Worm (Caenorhabditis elegans): ENCODE measurements around the gene srx-1.
A peak's percentile ranks its signal among the peaks of the same experiment; 100 is the strongest.

Gene srx-1

ce11 chrV:8980845-8981244, 22.6 kb upstream of the srx-1 start, which contains the start of gene str-84:
str-84 (minus strand) TSS chrV:8980945.
- TF ChIP-seq ceh-28 (tag; optimal IDR thresholded peaks at IDR 0.05) (no peak), nhr-11 (tag; optimal IDR thresholded peaks at IDR 0.05) (no peak), lir-3 (tag; optimal IDR thresholded peaks at IDR 0.05) (no peak), nhr-77 (tag; optimal IDR thresholded peaks at IDR 0.05) (no peak), tag-97 (GFP tag; IDR thresholded peaks at IDR 0.05) (no peak), madf-9 (GFP tag; conservative IDR thresholded peaks at IDR 0.05) (no peak), F26F4.8 (GFP tag; conservative IDR thresholded peaks at IDR 0.05) (no peak), D1046.2 (GFP tag; IDR thresholded peaks at IDR 0.05) (no peak), jun-1 (tag; optimal IDR thresholded peaks at IDR 0.05) (no peak), ces-1 (GFP tag; optimal IDR thresholded peaks at IDR 0.05) (no peak), T26A8.4 (GFP tag; IDR thresholded peaks at IDR 0.05) (no peak)

- no peak for TF ChIP-seq egl-43 (GFP tag; IDR thresholded peaks at IDR 0.05)
- no peak for TF ChIP-seq skn-1 (tag; optimal IDR thresholded peaks at IDR 0.05)
- TF ChIP-seq spr-3 (GFP tag; optimal IDR thresholded peaks at IDR 0.05), result no peak
- TF ChIP-seq ceh-82 (tag; optimal IDR thresholded peaks at IDR 0.05), result no peak
- TF ChIP-seq Y75B8A.6 (GFP tag; IDR thresholded peaks at IDR 0.05), result no peak
- TF ChIP-seq nhr-102 (tag; optimal IDR thresholded peaks at IDR 0.05), result no peak
- TF ChIP-seq tag-97 (GFP tag; IDR thresholded peaks at IDR 0.05), result no peak
Measured at ce11 chrV:8983604-8984003, 19.9 kb upstream of the srx-1 start, which contains the start of gene str-86. str-86 (minus strand) TSS chrV:8983704.

ce11 chrV:8984783-8985182, 18.7 kb upstream of the srx-1 start:
- TF ChIP-seq unc-62 (GFP tag; optimal IDR thresholded peaks at IDR 0.05 in 1 of 2) (peak in 1 of 2 experiments; percentile 3), unc-62 (tag; optimal IDR thresholded peaks at IDR 0.05) (no peak), nhr-111 (GFP tag; optimal IDR thresholded peaks at IDR 0.05) (no peak), tra-1 (GFP tag; IDR thresholded peaks at IDR 0.05) (no peak)

ce11 chrV:8985740-8986139, 17.7 kb upstream of the srx-1 start, which contains the start of gene str-85:
str-85 (minus strand) TSS chrV:8985840.
- TF ChIP-seq lin-15B (tag; optimal IDR thresholded peaks at IDR 0.05) (no peak), tag-97 (GFP tag; IDR thresholded peaks at IDR 0.05) (no peak)

- TF ChIP-seq fkh-10 (GFP tag; optimal IDR thresholded peaks at IDR 0.05) (no peak), lin-38 (GFP tag; IDR thresholded peaks at IDR 0.05) (no peak), lin-1 (GFP tag; IDR thresholded peaks at IDR 0.05) (no peak), snpc-1.2 (GFP tag; IDR thresholded peaks at IDR 0.05) (no peak), nhr-48 (tag; optimal IDR thresholded peaks at IDR 0.05) (no peak), saeg-2 (GFP tag; IDR thresholded peaks at IDR 0.05) (no peak), tra-1 (GFP tag; IDR thresholded peaks at IDR 0.05) (no peak)
Measured at ce11 chrV:8988104-8988503, 15.4 kb upstream of the srx-1 start, which contains the start of gene str-87. str-87 (minus strand) TSS chrV:8988204.

ce11 chrV:8990194-8990649, 13.2 kb upstream of the srx-1 start, which contains the start of gene F59E11.7:
F59E11.7 (plus strand) TSS chrV:8990244.
- TF ChIP-seq pha-4 (GFP tag; IDR thresholded peaks at IDR 0.05), result no peak
- TF ChIP-seq pha-4 (tag; optimal IDR thresholded peaks at IDR 0.05), result no peak
- TF ChIP-seq unc-62 (GFP tag; optimal IDR thresholded peaks at IDR 0.05 in 1 of 2), result no peak
- no peak for TF ChIP-seq unc-62 (tag; optimal IDR thresholded peaks at IDR 0.05)
- TF ChIP-seq Y5F2A.4 (GFP tag; optimal IDR thresholded peaks at IDR 0.05), result no peak
- no peak for TF ChIP-seq mdl-1 (tag; optimal IDR thresholded peaks at IDR 0.05)
- no peak for TF ChIP-seq nhr-111 (GFP tag; optimal IDR thresholded peaks at IDR 0.05)
